Worm (Caenorhabditis elegans): ENCODE data around the gene srh-268.

Gene srh-268

DNA sequence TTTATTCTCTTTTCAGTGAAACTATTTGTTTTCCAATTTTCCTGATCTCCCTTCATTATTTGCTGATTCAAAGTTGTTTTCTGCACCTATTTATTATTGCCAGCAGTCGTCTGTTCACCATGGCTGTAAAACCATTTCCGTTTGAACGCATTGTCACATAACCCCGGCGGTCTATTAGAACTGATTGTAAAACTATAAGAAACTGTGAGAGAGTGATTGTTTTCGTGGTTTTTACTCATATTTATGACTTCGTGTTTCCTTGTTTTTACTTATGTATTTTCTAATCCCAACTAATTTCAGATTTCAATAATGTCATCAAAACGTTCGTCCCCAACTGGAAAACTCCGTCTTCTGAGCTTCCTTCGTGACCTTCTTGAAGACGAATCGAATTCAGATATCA lies 23.8 kb downstream of the srh-268 start, which contains the start of gene F19F10.1:
F19F10.1 (plus strand) TSS at position 301 of the 400 bp plus-strand sequence.
- no peak for TF ChIP-seq madf-3 (GFP tag; IDR thresholded peaks at IDR 0.05)
- TF ChIP-seq tbp1 (GFP tag; optimal IDR thresholded peaks at IDR 0.05): no peak
- no peak for TF ChIP-seq let-526 (GFP tag; IDR thresholded peaks at IDR 0.05)
- TF ChIP-seq lin-26 (GFP tag; IDR thresholded peaks at IDR 0.05): no peak
- TF ChIP-seq bed-2 (GFP tag; IDR thresholded peaks at IDR 0.05): no peak
- TF ChIP-seq tlf-1 (GFP tag; optimal IDR thresholded peaks at IDR 0.05): no peak
- TF ChIP-seq F57C9.4 (tag; optimal IDR thresholded peaks at IDR 0.05): no peak
- TF ChIP-seq attf-6 (GFP tag; IDR thresholded peaks at IDR 0.05): no peak
- no peak for TF ChIP-seq hsf-1 (GFP tag; IDR thresholded peaks at IDR 0.05)
- TF ChIP-seq hrde-1 (tag; optimal IDR thresholded peaks at IDR 0.05; ENCODE audit: borderline replicate concordance): no peak
- TF ChIP-seq ceh-100 (GFP tag; IDR thresholded peaks at IDR 0.05): no peak
- TF ChIP-seq egl-18 (GFP tag; IDR thresholded peaks at IDR 0.05): no peak
- no peak for TF ChIP-seq cebp-1 (GFP tag; IDR thresholded peaks at IDR 0.05)
- no peak for TF ChIP-seq cebp-1 (tag; optimal IDR thresholded peaks at IDR 0.05)
- TF ChIP-seq aptf-3 (GFP tag; IDR thresholded peaks at IDR 0.05): no peak
- no peak for TF ChIP-seq ceh-79 (tag; optimal IDR thresholded peaks at IDR 0.05)
- TF ChIP-seq lir-1 (GFP tag; conservative IDR thresholded peaks at IDR 0.05): no peak
- no peak for TF ChIP-seq snpc-1.3 (tag; optimal IDR thresholded peaks at IDR 0.05; ENCODE audit: insufficient read depth)

DNA sequence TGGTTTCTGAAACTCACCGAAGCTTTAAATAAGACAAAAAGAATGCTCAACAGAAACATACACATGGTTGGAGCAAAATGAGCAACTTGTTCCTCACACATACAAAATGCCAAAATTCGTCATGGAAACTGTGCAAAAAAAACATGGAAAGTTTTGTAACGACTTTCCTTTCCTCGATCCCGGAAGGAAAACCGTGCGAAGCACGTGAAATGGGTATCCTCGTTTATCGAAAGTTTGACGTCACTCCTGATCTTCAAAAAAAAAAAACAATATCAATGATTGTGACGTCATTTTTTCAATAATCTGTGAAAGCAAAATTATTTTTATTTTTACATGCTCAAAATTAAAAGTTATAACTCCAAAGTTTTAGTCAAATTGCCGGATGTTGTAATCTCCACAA lies 31.2 kb downstream of the srh-268 start, which contains the start of gene clec-212:
clec-212 (minus strand) TSS at position 101 of the 400 bp plus-strand sequence.
- TF ChIP-seq nhr-90 (tag; optimal IDR thresholded peaks at IDR 0.05) (no peak), B0019.2 (GFP tag; conservative IDR thresholded peaks at IDR 0.05) (no peak), akir-1 (GFP tag; optimal IDR thresholded peaks at IDR 0.05) (no peak), nfya-2 (GFP tag; IDR thresholded peaks at IDR 0.05) (no peak), xnd-1 (tag; optimal IDR thresholded peaks at IDR 0.05) (no peak), F22D6.2 (tag; optimal IDR thresholded peaks at IDR 0.05) (no peak), Y79H2A.3 (GFP tag; conservative IDR thresholded peaks at IDR 0.05) (no peak), F10E7.11 (tag; optimal IDR thresholded peaks at IDR 0.05) (no peak), sptf-2 (GFP tag; optimal IDR thresholded peaks at IDR 0.05) (no peak), tlf-1 (GFP tag; optimal IDR thresholded peaks at IDR 0.05) (no peak), K12H6.12 (tag; optimal IDR thresholded peaks at IDR 0.05) (no peak), zfh-2 (GFP tag; conservative IDR thresholded peaks at IDR 0.05) (no peak), snpc-1.1 (tag; optimal IDR thresholded peaks at IDR 0.05; ENCODE audit: insufficient read depth) (no peak), egl-18 (GFP tag; IDR thresholded peaks at IDR 0.05) (no peak)

DNA sequence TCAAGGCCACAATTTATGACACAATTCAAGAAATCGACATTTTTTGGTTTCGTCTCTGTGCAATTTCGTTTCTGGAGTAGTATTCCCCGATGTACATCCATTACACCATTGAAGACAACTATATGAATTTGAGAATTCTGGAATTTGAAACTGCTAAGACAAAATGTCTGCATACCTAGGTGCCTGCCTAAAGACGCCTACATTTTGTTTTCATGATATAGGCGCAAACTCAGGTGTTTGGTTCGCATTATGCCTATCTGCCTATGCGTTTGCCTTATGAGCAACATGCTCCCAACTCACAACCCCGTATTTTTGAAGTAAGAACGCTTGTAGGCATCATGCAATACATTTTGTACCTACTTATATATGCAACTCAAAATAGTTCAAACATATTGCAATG lies 31.8 kb downstream of the srh-268 start, which contains the start of gene F19F10.14:
F19F10.14 (minus strand) TSS at position 101 of the 400 bp plus-strand sequence.
- TF ChIP-seq dpl-1 (GFP tag; optimal IDR thresholded peaks at IDR 0.05) (no peak), cebp-2 (GFP tag; IDR thresholded peaks at IDR 0.05) (no peak)

DNA sequence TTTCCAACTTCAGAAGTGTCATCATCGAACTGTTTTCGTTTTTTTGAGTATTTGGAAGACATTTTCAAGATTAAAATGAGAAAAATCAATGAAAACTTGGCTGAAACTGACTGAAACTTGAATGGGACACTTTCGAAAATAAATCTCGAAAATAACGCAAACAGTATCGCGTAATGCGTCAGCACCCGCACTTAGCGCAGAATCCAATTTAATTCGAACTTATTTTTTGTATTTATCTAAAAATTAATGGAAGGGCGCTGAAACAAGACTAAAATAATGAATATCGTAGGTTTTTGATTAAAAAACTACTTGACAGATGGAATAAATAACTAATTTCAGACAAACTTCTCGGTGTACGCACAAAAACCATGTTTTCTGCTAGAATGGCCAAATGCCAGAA lies 36.4 kb downstream of the srh-268 start, which contains the start of the genes snu-66 and ints-9:
snu-66 (minus strand) TSS at position 108 of the 400 bp plus-strand sequence.
ints-9 (plus strand) TSS at position 240 of the 400 bp plus-strand sequence.
- TF ChIP-seq pbrm-1 (GFP tag; IDR thresholded peaks at IDR 0.05) (peak; percentile 7; the same call in 1 of the 2 replicates), nhr-80 (tag; optimal IDR thresholded peaks at IDR 0.05) (peak; percentile 1), bed-1 (GFP tag; IDR thresholded peaks at IDR 0.05) (no peak), sdz-38 (tag; optimal IDR thresholded peaks at IDR 0.05) (no peak), snpc-1.3 (tag; optimal IDR thresholded peaks at IDR 0.05; ENCODE audit: insufficient read depth) (no peak), egl-44 (GFP tag; IDR thresholded peaks at IDR 0.05) (no peak), ztf-22 (GFP tag; optimal IDR thresholded peaks at IDR 0.05) (no peak), mcd-1 (GFP tag; IDR thresholded peaks at IDR 0.05) (peak; percentile 80), lin-40 (tag; optimal IDR thresholded peaks at IDR 0.05) (peak; percentile 43), ceh-91 (GFP tag; IDR thresholded peaks at IDR 0.05) (0 out of 2 replicates have a peak, but pooled peaks have one; percentile 11), F39B2.1 (GFP tag; IDR thresholded peaks at IDR 0.05) (no peak), bed-2 (GFP tag; IDR thresholded peaks at IDR 0.05) (no peak), mel-28 (tag; optimal IDR thresholded peaks at IDR 0.05; ENCODE audit: borderline replicate concordance) (no peak), C06A6.2 (GFP tag; conservative IDR thresholded peaks at IDR 0.05) (no peak), lin-26 (GFP tag; IDR thresholded peaks at IDR 0.05) (no peak), mxl-1 (tag; optimal IDR thresholded peaks at IDR 0.05) (no peak), unc-130 (GFP tag; optimal IDR thresholded peaks at IDR 0.05) (no peak)
